Comparison of ENCODE assay signal across 6 worm cellular contexts in genomic region chrX:2663798-2664197, ce11.
A peak's percentile ranks its signal among the peaks of the same experiment; 100 is the strongest.
TF ChIP-seq lines count a peak whose summit lies in the region.

No protein-coding gene starts in this region.

TF ChIP-seq in whole organism, L1 larva, 84 proteins besides CTCF, POLR2A, EP300 and RAD21 (continues in another document):
- TF ChIP-seq efl-1 (optimal IDR thresholded peaks at IDR 0.05; lab: Kevin White, UChicago): no peak
- TF ChIP-seq efl-1 (GFP tag; optimal IDR thresholded peaks at IDR 0.05 in 1 of 2; lab: Kevin White, UChicago): peak in 1 of 2 experiments; percentile 58
- TF ChIP-seq snu-23 (GFP tag; optimal IDR thresholded peaks at IDR 0.05; lab: Kevin White, UChicago): no peak
- TF ChIP-seq tlp-1 (tag; optimal IDR thresholded peaks at IDR 0.05; lab: Kevin White, UChicago): no peak
- TF ChIP-seq mef-2 (tag; optimal IDR thresholded peaks at IDR 0.05; lab: Kevin White, UChicago): no peak
- TF ChIP-seq unc-86 (tag; optimal IDR thresholded peaks at IDR 0.05; lab: Kevin White, UChicago): no peak
- TF ChIP-seq jun-1 (tag; optimal IDR thresholded peaks at IDR 0.05; lab: Kevin White, UChicago): no peak
- TF ChIP-seq nhr-237 (tag; optimal IDR thresholded peaks at IDR 0.05; lab: Kevin White, UChicago): no peak
- no peak for TF ChIP-seq egl-13 (tag; optimal IDR thresholded peaks at IDR 0.05; lab: Kevin White, UChicago)
- peak; percentile 4 for TF ChIP-seq nhr-71 (tag; optimal IDR thresholded peaks at IDR 0.05; lab: Kevin White, UChicago)
- TF ChIP-seq nhr-47 (tag; optimal IDR thresholded peaks at IDR 0.05; lab: Kevin White, UChicago): peak; percentile 9
- no peak for TF ChIP-seq isw-1 (GFP tag; IDR thresholded peaks at IDR 0.05; lab: Robert Waterston, UW)
- TF ChIP-seq elt-2 (tag; optimal IDR thresholded peaks at IDR 0.05; lab: Kevin White, UChicago): no peak
- TF ChIP-seq fkh-10 (GFP tag; optimal IDR thresholded peaks at IDR 0.05; lab: Kevin White, UChicago): no peak
- TF ChIP-seq nhr-11 (tag; optimal IDR thresholded peaks at IDR 0.05; lab: Kevin White, UChicago): no peak
- TF ChIP-seq lin-35 (GFP tag; optimal IDR thresholded peaks at IDR 0.05; lab: Kevin White, UChicago): no peak

TF ChIP-seq in whole organism, L2 larva, 48 proteins besides CTCF, POLR2A, EP300 and RAD21:
- no peak for TF ChIP-seq lin-13 (GFP tag; optimal IDR thresholded peaks at IDR 0.05; lab: Kevin White, UChicago)
- peak; percentile 83 for TF ChIP-seq snpc-4 (tag; optimal IDR thresholded peaks at IDR 0.05; lab: Kevin White, UChicago)
- TF ChIP-seq F13H6.1 (tag; optimal IDR thresholded peaks at IDR 0.05; lab: Kevin White, UChicago): no peak
- no peak for TF ChIP-seq dmd-4 (tag; optimal IDR thresholded peaks at IDR 0.05; lab: Kevin White, UChicago)
- TF ChIP-seq mdl-1 (tag; optimal IDR thresholded peaks at IDR 0.05; lab: Kevin White, UChicago): no peak
- no peak for TF ChIP-seq nhr-11 (tag; optimal IDR thresholded peaks at IDR 0.05; lab: Kevin White, UChicago)
TF ChIP-seq in whole organism, L2 larva: peak in this region for 1.

TF ChIP-seq in whole organism, L3 larva, 47 proteins besides CTCF, POLR2A, EP300 and RAD21:
- no peak for TF ChIP-seq nhr-76 (tag; optimal IDR thresholded peaks at IDR 0.05; lab: Kevin White, UChicago)
- TF ChIP-seq fkh-2 (tag; optimal IDR thresholded peaks at IDR 0.05; lab: Kevin White, UChicago): no peak
- no peak for TF ChIP-seq nhr-67 (tag; optimal IDR thresholded peaks at IDR 0.05; lab: Kevin White, UChicago)
- TF ChIP-seq unc-62 (GFP tag; optimal IDR thresholded peaks at IDR 0.05; lab: Kevin White, UChicago): no peak
- no peak for TF ChIP-seq egl-5 (tag; optimal IDR thresholded peaks at IDR 0.05; lab: Kevin White, UChicago)
- no peak for TF ChIP-seq nhr-77 (tag; optimal IDR thresholded peaks at IDR 0.05; lab: Kevin White, UChicago)
- TF ChIP-seq pha-4 (tag; optimal IDR thresholded peaks at IDR 0.05; lab: Kevin White, UChicago): no peak
- no peak for TF ChIP-seq nhr-28 (tag; optimal IDR thresholded peaks at IDR 0.05; lab: Kevin White, UChicago)
- no peak for TF ChIP-seq tbx-2 (tag; optimal IDR thresholded peaks at IDR 0.05; lab: Kevin White, UChicago)
- TF ChIP-seq elt-2 (tag; optimal IDR thresholded peaks at IDR 0.05; lab: Kevin White, UChicago): peak; percentile 9
- no peak for TF ChIP-seq mdl-1 (tag; optimal IDR thresholded peaks at IDR 0.05; lab: Kevin White, UChicago)
- TF ChIP-seq nhr-43 (tag; optimal IDR thresholded peaks at IDR 0.05; lab: Kevin White, UChicago; ENCODE audit: poor library complexity, severe bottlenecking): no peak
- no peak for TF ChIP-seq ztf-11 (tag; optimal IDR thresholded peaks at IDR 0.05; lab: Kevin White, UChicago)
- TF ChIP-seq ceh-9 (tag; optimal IDR thresholded peaks at IDR 0.05; lab: Kevin White, UChicago): no peak
- peak; percentile 26 for TF ChIP-seq snpc-4 (tag; optimal IDR thresholded peaks at IDR 0.05; lab: Kevin White, UChicago)
- TF ChIP-seq elt-3 (tag; optimal IDR thresholded peaks at IDR 0.05; lab: Kevin White, UChicago): no peak
- TF ChIP-seq ceh-16 (tag; optimal IDR thresholded peaks at IDR 0.05; lab: Kevin White, UChicago): no peak

TF ChIP-seq in whole organism, L4 larva, 104 proteins besides CTCF, POLR2A, EP300 and RAD21 (continues in another document):
- no peak for TF ChIP-seq mdt-29 (GFP tag; IDR thresholded peaks at IDR 0.05; lab: Robert Waterston, UW)
- no peak for TF ChIP-seq F26F4.8 (GFP tag; conservative IDR thresholded peaks at IDR 0.05; lab: Robert Waterston, UW)
- TF ChIP-seq T20F7.1 (GFP tag; optimal IDR thresholded peaks at IDR 0.05; lab: Kevin White, UChicago): no peak
- no peak for TF ChIP-seq unc-62 (GFP tag; optimal IDR thresholded peaks at IDR 0.05 in 1 of 2; lab: Kevin White, UChicago)
- no peak for TF ChIP-seq unc-62 (tag; optimal IDR thresholded peaks at IDR 0.05; lab: Kevin White, UChicago)
- no peak for TF ChIP-seq hlh-30 (tag; optimal IDR thresholded peaks at IDR 0.05; lab: Kevin White, UChicago; ENCODE audit: insufficient read depth)
- no peak for TF ChIP-seq ceh-28 (tag; optimal IDR thresholded peaks at IDR 0.05; lab: Kevin White, UChicago)
- no peak for TF ChIP-seq lin-1 (GFP tag; IDR thresholded peaks at IDR 0.05; lab: Robert Waterston, UW)
- TF ChIP-seq ceh-32 (tag; optimal IDR thresholded peaks at IDR 0.05; lab: Kevin White, UChicago; ENCODE audit: poor library complexity): no peak
- no peak for TF ChIP-seq hmg-1.1 (GFP tag; IDR thresholded peaks at IDR 0.05; lab: Robert Waterston, UW)
- no peak for TF ChIP-seq F10B5.3 (tag; optimal IDR thresholded peaks at IDR 0.05; lab: Kevin White, UChicago)
- TF ChIP-seq arid-1 (GFP tag; conservative IDR thresholded peaks at IDR 0.05; lab: Robert Waterston, UW): no peak
- no peak for TF ChIP-seq nhr-237 (tag; optimal IDR thresholded peaks at IDR 0.05; lab: Kevin White, UChicago)
- TF ChIP-seq ctbp-1 (GFP tag; IDR thresholded peaks at IDR 0.05; lab: Robert Waterston, UW): no peak
- TF ChIP-seq Y5F2A.4 (GFP tag; optimal IDR thresholded peaks at IDR 0.05; lab: Kevin White, UChicago): no peak
- peak; percentile 58 for TF ChIP-seq snpc-4 (tag; optimal IDR thresholded peaks at IDR 0.05; lab: Kevin White, UChicago)
- TF ChIP-seq attf-4 (tag; optimal IDR thresholded peaks at IDR 0.05; lab: Kevin White, UChicago): no peak
- no peak for TF ChIP-seq mxl-2 (GFP tag; conservative IDR thresholded peaks at IDR 0.05; lab: Robert Waterston, UW)
- no peak for TF ChIP-seq daf-16 (GFP tag; optimal IDR thresholded peaks at IDR 0.05; lab: Kevin White, UChicago)
- TF ChIP-seq daf-16 (tag; optimal IDR thresholded peaks at IDR 0.05; lab: Kevin White, UChicago): no peak
- no peak for TF ChIP-seq Y48G9A.11 (GFP tag; IDR thresholded peaks at IDR 0.05; lab: Robert Waterston, UW)

TF ChIP-seq in whole organism, midembryonic, 9 proteins besides CTCF, POLR2A, EP300 and RAD21:
- TF ChIP-seq ref-1 (GFP tag; conservative IDR thresholded peaks at IDR 0.05; lab: Robert Waterston, UW) (no peak), T22C8.4 (GFP tag; IDR thresholded peaks at IDR 0.05; lab: Robert Waterston, UW) (peak; percentile 8; the same call in 1 of the 2 replicates)

TF ChIP-seq in whole organism, young adult, 124 proteins besides CTCF, POLR2A, EP300 and RAD21:
- TF ChIP-seq snpc-4 (GFP tag; optimal IDR thresholded peaks at IDR 0.05; lab: Kevin White, UChicago): peak; percentile 45
- peak; percentile 38 to 94 (median 81) for TF ChIP-seq snpc-4 (tag; optimal IDR thresholded peaks at IDR 0.05; lab: Kevin White, UChicago)
- TF ChIP-seq F37B4.10 (GFP tag; IDR thresholded peaks at IDR 0.05; lab: Robert Waterston, UW): no peak
- peak; percentile 78 for TF ChIP-seq snpc-1.1 (tag; optimal IDR thresholded peaks at IDR 0.05; lab: Kevin White, UChicago; ENCODE audit: insufficient read depth)
